Fruit fly (Drosophila melanogaster) whole organism, embryonic: ENCODE data around the gene CG46460.

Experiments used
- B-H2 ChIP-seq: fragments of 200-800 bp; sonication (Bioruptor generic); optimal IDR thresholded peaks from 2 replicates; lab custom pipeline; 2018; ENCODE audit warnings: missing biosample characterization, mild to moderate bottlenecking, missing genetic modification characterization
- Bdp1 ChIP-seq: fragments of 200-800 bp; sonication (Bioruptor generic); optimal IDR thresholded peaks from 3 replicates; lab custom pipeline; 2016; ENCODE audit warnings: missing biosample characterization, missing genetic modification characterization
- Blimp-1 ChIP-seq: fragments of 200-800 bp; sonication (Bioruptor generic); optimal IDR thresholded peaks from 3 replicates; lab custom pipeline; 2018; ENCODE audit warnings: missing biosample characterization, missing genetic modification characterization, mild to moderate bottlenecking, moderate library complexity, missing genetic modification reagents
- BtbVII ChIP-seq: fragments of 200-800 bp; sonication (Bioruptor generic); optimal IDR thresholded peaks from 3 replicates; lab custom pipeline; 2017; ENCODE audit warnings: missing biosample characterization, mild to moderate bottlenecking, missing genetic modification characterization
- CG10209 ChIP-seq: fragments of 200-800 bp; sonication (Bioruptor generic); optimal IDR thresholded peaks from 3 replicates; lab custom pipeline; 2017; ENCODE audit warnings: missing biosample characterization, mild to moderate bottlenecking, missing genetic modification characterization, missing genetic modification reagents
- CG10565 ChIP-seq: fragments of 200-800 bp; sonication (Bioruptor generic); optimal IDR thresholded peaks from 3 replicates; lab custom pipeline; 2016; ENCODE audit warnings: missing biosample characterization, mild to moderate bottlenecking, missing genetic modification characterization
- CG11398 ChIP-seq: fragments of 200-800 bp; sonication (Bioruptor generic); optimal IDR thresholded peaks from 2 replicates; lab custom pipeline; 2016; ENCODE audit warnings: missing biosample characterization, missing genetic modification characterization
- CG12155 ChIP-seq: fragments of 200-800 bp; sonication (Bioruptor generic); optimal IDR thresholded peaks from 3 replicates; lab custom pipeline; 2016; ENCODE audit warnings: missing biosample characterization, missing genetic modification characterization
- CG15011 ChIP-seq: fragments of 200-800 bp; sonication (Bioruptor generic); optimal IDR thresholded peaks from 3 replicates; lab custom pipeline; 2018; ENCODE audit warnings: missing biosample characterization, mild to moderate bottlenecking, missing genetic modification characterization
- CG15479 ChIP-seq: fragments of 200-800 bp; sonication (Bioruptor generic); optimal IDR thresholded peaks from 3 replicates; lab custom pipeline; 2019; ENCODE audit warnings: missing biosample characterization, mild to moderate bottlenecking, missing genetic modification characterization, moderate library complexity
- CG1602 ChIP-seq: fragments of 200-800 bp; sonication (Bioruptor generic); optimal IDR thresholded peaks from 3 replicates; lab custom pipeline; 2016; ENCODE audit warnings: missing biosample characterization, missing genetic modification characterization
- CG16815 ChIP-seq: fragments of 200-800 bp; sonication (Bioruptor generic); optimal IDR thresholded peaks from 3 replicates; lab custom pipeline; 2017; ENCODE audit warnings: missing biosample characterization, mild to moderate bottlenecking, missing genetic modification characterization
- CG17359 ChIP-seq: fragments of 200-800 bp; sonication (Bioruptor generic); optimal IDR thresholded peaks from 3 replicates; lab custom pipeline; 2018; ENCODE audit warnings: missing biosample characterization, mild to moderate bottlenecking, missing genetic modification characterization, moderate library complexity
- CG18599 ChIP-seq: fragments of 200-800 bp; sonication (Bioruptor generic); optimal IDR thresholded peaks from 3 replicates; lab custom pipeline; 2017; ENCODE audit warnings: missing biosample characterization, missing genetic modification characterization, mild to moderate bottlenecking, moderate library complexity, missing genetic modification reagents
- CG2199 ChIP-seq: fragments of 200-800 bp; sonication (Bioruptor generic); IDR thresholded peaks from 3 replicates; pipeline ENCODE4 v1.3.6; 2022; ENCODE audit warnings: missing biosample characterization, missing genetic modification characterization
- CG30431 ChIP-seq: fragments of 200-800 bp; sonication (Bioruptor generic); optimal IDR thresholded peaks from 2 replicates; lab custom pipeline; 2017; ENCODE audit warnings: missing biosample characterization, missing genetic modification characterization
- CG3407 ChIP-seq: fragments of 200-800 bp; sonication (Bioruptor generic); optimal IDR thresholded peaks from 2 replicates; lab custom pipeline; 2018; ENCODE audit warnings: missing biosample characterization, mild to moderate bottlenecking, missing genetic modification characterization
- CG3838 ChIP-seq: fragments of 200-800 bp; sonication (Bioruptor generic); optimal IDR thresholded peaks from 3 replicates; lab custom pipeline; 2016; ENCODE audit warnings: missing biosample characterization, missing genetic modification characterization
- CG4707 ChIP-seq: fragments of 200-800 bp; sonication (Bioruptor generic); optimal IDR thresholded peaks from 2 replicates; lab custom pipeline; 2018; ENCODE audit warnings: missing biosample characterization, mild to moderate bottlenecking, missing genetic modification characterization, moderate library complexity
- CG5180 ChIP-seq: fragments of 200-800 bp; sonication (Bioruptor generic); optimal IDR thresholded peaks from 3 replicates; lab custom pipeline; 2017; ENCODE audit warnings: missing biosample characterization, missing genetic modification characterization, mild to moderate bottlenecking, moderate library complexity, missing genetic modification reagents
- CG9215 ChIP-seq: fragments of 200-800 bp; sonication (Bioruptor generic); IDR thresholded peaks from 2 replicates; pipeline ENCODE4 v1.3.6; 2022; ENCODE audit warnings: missing biosample characterization, missing genetic modification characterization
- CG9437 ChIP-seq: fragments of 200-800 bp; sonication (Bioruptor generic); optimal IDR thresholded peaks from 2 replicates; lab custom pipeline; 2018; ENCODE audit warnings: missing biosample characterization, mild to moderate bottlenecking, missing genetic modification characterization
- CoRest ChIP-seq: fragments of 200-800 bp; sonication (Bioruptor generic); optimal IDR thresholded peaks from 3 replicates; lab custom pipeline; 2018; ENCODE audit warnings: missing biosample characterization, mild to moderate bottlenecking, missing genetic modification characterization, moderate library complexity
- Doc2 ChIP-seq: fragments of 200-800 bp; sonication (Bioruptor generic); IDR thresholded peaks from 2 replicates; pipeline ENCODE4 v1.3.6; 2022; ENCODE audit warnings: missing biosample characterization, missing genetic modification characterization
- Ets97D ChIP-seq: fragments of 200-800 bp; sonication (Bioruptor generic); optimal IDR thresholded peaks from 3 replicates; lab custom pipeline; 2016; ENCODE audit warnings: missing biosample characterization, missing genetic modification characterization
- HLH3B ChIP-seq: fragments of 200-800 bp; sonication (Bioruptor generic); IDR thresholded peaks from 2 replicates; pipeline ENCODE4 v1.3.6; 2022; ENCODE audit warnings: missing biosample characterization, missing genetic modification characterization
- Nf-YB ChIP-seq: fragments of 200-800 bp; sonication (Bioruptor generic); optimal IDR thresholded peaks from 3 replicates; lab custom pipeline; 2019; ENCODE audit warnings: missing biosample characterization, mild to moderate bottlenecking, missing genetic modification characterization, moderate library complexity
- Oli ChIP-seq: fragments of 200-800 bp; sonication (Bioruptor generic); optimal IDR thresholded peaks from 2 replicates; lab custom pipeline; 2018; ENCODE audit warnings: missing biosample characterization, mild to moderate bottlenecking, missing genetic modification characterization, moderate library complexity
- Rfx ChIP-seq: fragments of 200-800 bp; sonication (Bioruptor generic); IDR thresholded peaks from 2 replicates; pipeline ENCODE4 v1.3.6; 2022; ENCODE audit warnings: missing biosample characterization, missing genetic modification characterization
- Sox100B ChIP-seq: fragments of 200-800 bp; sonication (Bioruptor generic); optimal IDR thresholded peaks from 3 replicates; lab custom pipeline; 2018; ENCODE audit warnings: missing biosample characterization, mild to moderate bottlenecking, missing genetic modification characterization
- Xbp1 ChIP-seq: fragments of 200-800 bp; sonication (Bioruptor generic); optimal IDR thresholded peaks from 3 replicates; lab custom pipeline; 2016; ENCODE audit warnings: missing biosample characterization, mild to moderate bottlenecking, missing genetic modification characterization
- Xrp1 ChIP-seq: fragments of 200-800 bp; sonication (Bioruptor generic); IDR thresholded peaks from 2 replicates; pipeline ENCODE4 v1.3.6; 2022; ENCODE audit warnings: missing biosample characterization, missing genetic modification characterization
- az2 ChIP-seq: fragments of 200-800 bp; sonication (Bioruptor generic); optimal IDR thresholded peaks from 3 replicates; lab custom pipeline; 2016; ENCODE audit warnings: missing biosample characterization, missing genetic modification characterization
- chif ChIP-seq, 2 experiments: fragments of 200-800 bp; sonication (Bioruptor generic); optimal IDR thresholded peaks; 3 replicates each; lab custom pipeline; 2016; ENCODE audit warnings: missing biosample characterization in 2 of 2, missing genetic modification characterization in 2 of 2
- chinmo ChIP-seq: fragments of 200-800 bp; sonication (Bioruptor generic); IDR thresholded peaks from 4 replicates; pipeline ENCODE4 v1.3.6; 2022; ENCODE audit warnings: missing biosample characterization, missing genetic modification characterization; ENCODE audit not compliant: partially characterized antibody
- dpn ChIP-seq, 2 experiments: fragments of 200-800 bp; sonication (Bioruptor generic); optimal IDR thresholded peaks; 3 replicates each; lab custom pipeline; 2016; ENCODE audit warnings: missing biosample characterization in 2 of 2, missing genetic modification characterization in 2 of 2
- fd3F ChIP-seq: fragments of 200-800 bp; sonication (Bioruptor generic); optimal IDR thresholded peaks from 2 replicates; lab custom pipeline; 2018; ENCODE audit warnings: missing biosample characterization, mild to moderate bottlenecking, missing genetic modification characterization, moderate library complexity
- ftz-f1 ChIP-seq: fragments of 200-800 bp; sonication (Bioruptor generic); optimal IDR thresholded peaks from 2 replicates; lab custom pipeline; 2016; ENCODE audit warnings: missing biosample characterization, missing genetic modification characterization
- gsb ChIP-seq: fragments of 200-800 bp; sonication (Bioruptor generic); IDR thresholded peaks from 2 replicates; pipeline ENCODE4 v1.3.6; 2022; ENCODE audit warnings: missing biosample characterization, missing genetic modification characterization
- h ChIP-seq: fragments of >200 bp; optimal IDR thresholded peaks from 2 replicates; lab custom pipeline; 2017
- lmd ChIP-seq: fragments of 200-800 bp; sonication (Bioruptor generic); IDR thresholded peaks from 2 replicates; pipeline ENCODE4 v1.3.6; 2022; ENCODE audit warnings: missing biosample characterization, missing genetic modification characterization
- nerfin-1 ChIP-seq: fragments of 200-800 bp; sonication (Bioruptor generic); optimal IDR thresholded peaks from 3 replicates; lab custom pipeline; 2019; ENCODE audit warnings: missing biosample characterization, mild to moderate bottlenecking, missing genetic modification characterization, moderate library complexity
- nerfin-2 ChIP-seq: fragments of 200-800 bp; sonication (Bioruptor generic); IDR thresholded peaks from 2 replicates; pipeline ENCODE4 v1.3.6; 2022; ENCODE audit warnings: missing biosample characterization, missing genetic modification characterization; ENCODE audit not compliant: partially characterized antibody
- nom ChIP-seq: fragments of 200-800 bp; sonication (Bioruptor generic); optimal IDR thresholded peaks from 2 replicates; lab custom pipeline; 2017; ENCODE audit warnings: missing biosample characterization, missing genetic modification characterization, mild to moderate bottlenecking, moderate library complexity, missing genetic modification reagents
- pfk ChIP-seq: fragments of 200-800 bp; sonication (Bioruptor generic); optimal IDR thresholded peaks from 2 replicates; lab custom pipeline; 2018; ENCODE audit warnings: missing biosample characterization, mild to moderate bottlenecking, missing genetic modification characterization, moderate library complexity
- sna ChIP-seq: fragments of 200-800 bp; sonication (Bioruptor generic); IDR thresholded peaks from 2 replicates; pipeline ENCODE4 v1.3.6; 2022; ENCODE audit warnings: missing biosample characterization, missing genetic modification characterization; ENCODE audit not compliant: partially characterized antibody
- sr ChIP-seq: fragments of 200-800 bp; sonication (Bioruptor generic); IDR thresholded peaks from 3 replicates; pipeline ENCODE4 v1.3.6; 2022; ENCODE audit warnings: missing biosample characterization, missing genetic modification characterization
- stwl ChIP-seq: fragments of 200-800 bp; sonication (Bioruptor generic); optimal IDR thresholded peaks from 3 replicates; lab custom pipeline; 2018; ENCODE audit warnings: missing biosample characterization, mild to moderate bottlenecking, missing genetic modification characterization, moderate library complexity
- tll ChIP-seq, 2 experiments: fragments of 200-800 bp in 1 of 2; fragments of >200 bp in 1 of 2; sonication (Bioruptor generic) in 1 of 2; optimal IDR thresholded peaks; 2 replicates each; lab custom pipeline; 2017 to 2019; ENCODE audit warnings: missing biosample characterization in 2 of 2, missing genetic modification characterization in 2 of 2, mild to moderate bottlenecking in 1 of 2, moderate library complexity in 1 of 2
- tna ChIP-seq: fragments of 200-800 bp; sonication (Bioruptor generic); IDR thresholded peaks from 2 replicates; pipeline ENCODE4 v1.3.6; 2022; ENCODE audit warnings: missing biosample characterization, missing genetic modification characterization; ENCODE audit not compliant: partially characterized antibody

The CG46460 gene

dm6 chr3L:4254301-4254834, 27.3 kb upstream of the CG46460 start, which contains the start of the genes ago and CG1265 (continued):
- no peak for TF ChIP-seq tna (GFP tag; lab: Robert Waterston, UW)
- TF ChIP-seq az2 (GFP tag; lab: Kevin White, UChicago): peak; percentile 3
- no peak for TF ChIP-seq CG30431 (GFP tag; lab: Kevin White, UChicago)
- no peak for TF ChIP-seq h (lab: Kevin White, UChicago)
- no peak for TF ChIP-seq fd3F (GFP tag; lab: Kevin White, UChicago)
- TF ChIP-seq sna (GFP tag; lab: Robert Waterston, UW): no peak
- TF ChIP-seq CG12155: peak; percentile 21
- no peak for TF ChIP-seq chif (GFP tag; optimal IDR thresholded peaks at IDR 0.05; lab: Kevin White, UChicago)
- TF ChIP-seq Ets97D (GFP tag; lab: Kevin White, UChicago): peak; percentile 71
- no peak for TF ChIP-seq tll (GFP tag; optimal IDR thresholded peaks at IDR 0.05; lab: Kevin White, UChicago)
- peak; percentile 29 for TF ChIP-seq Xbp1 (GFP tag; lab: Kevin White, UChicago)
- TF ChIP-seq CG10565: no peak
- no peak for TF ChIP-seq nom (GFP tag; lab: Kevin White, UChicago)
- peak in 1 of 2 experiments; percentile 23 for TF ChIP-seq dpn (GFP tag; optimal IDR thresholded peaks at IDR 0.05; lab: Kevin White, UChicago)
- TF ChIP-seq CG9437 (GFP tag; lab: Kevin White, UChicago): peak; percentile 42
- no peak for TF ChIP-seq gsb (GFP tag; lab: Robert Waterston, UW)
- TF ChIP-seq B-H2 (GFP tag; lab: Kevin White, UChicago): peak; percentile 49
- no peak for TF ChIP-seq Xrp1 (GFP tag; lab: Robert Waterston, UW)
- no peak for TF ChIP-seq Blimp-1
- TF ChIP-seq ftz-f1: no peak
- peak; percentile 57 for TF ChIP-seq CG10209 (GFP tag; lab: Kevin White, UChicago)
- TF ChIP-seq CoRest: peak; percentile 71
- no peak for TF ChIP-seq CG4707 (GFP tag; lab: Kevin White, UChicago)
- TF ChIP-seq CG9215 (GFP tag; lab: Robert Waterston, UW): peak; percentile 46
- no peak for TF ChIP-seq CG2199 (GFP tag; lab: Robert Waterston, UW)
- no peak for TF ChIP-seq Sox100B
- TF ChIP-seq CG17359 (tag; lab: Kevin White, UChicago): no peak
- no peak for TF ChIP-seq CG16815 (GFP tag; lab: Kevin White, UChicago)
- TF ChIP-seq Bdp1 (GFP tag; lab: Kevin White, UChicago): no peak
- TF ChIP-seq Nf-YB (GFP tag; lab: Kevin White, UChicago): peak; percentile 5
- no peak for TF ChIP-seq nerfin-2 (GFP tag; lab: Robert Waterston, UW)
- no peak for TF ChIP-seq CG15479 (GFP tag; lab: Kevin White, UChicago)
- TF ChIP-seq pfk: no peak
- no peak for TF ChIP-seq CG15011 (GFP tag; lab: Kevin White, UChicago)
- TF ChIP-seq Doc2: no peak
- TF ChIP-seq sr: no peak
- peak; percentile 68 for TF ChIP-seq Rfx (GFP tag; lab: Robert Waterston, UW)
- no peak for TF ChIP-seq CG11398 (GFP tag; lab: Kevin White, UChicago)
- peak; percentile 33 for TF ChIP-seq stwl (tag; lab: Kevin White, UChicago)
- no peak for TF ChIP-seq CG3838 (GFP tag; lab: Kevin White, UChicago)
- peak; percentile 41; the same call in 1 of the 2 replicates for TF ChIP-seq lmd (GFP tag; lab: Robert Waterston, UW)
- TF ChIP-seq nerfin-1 (tag; lab: Kevin White, UChicago): no peak
- peak; percentile 37 for TF ChIP-seq CG18599 (GFP tag; lab: Kevin White, UChicago)
- TF ChIP-seq chinmo (GFP tag; lab: Robert Waterston, UW): no peak
- no peak for TF ChIP-seq CG3407
- TF ChIP-seq BtbVII: no peak
- peak; percentile 2 for TF ChIP-seq CG5180
- TF ChIP-seq HLH3B (GFP tag; lab: Robert Waterston, UW): no peak; the same call in 1 of the 2 replicates
- TF ChIP-seq CG1602 (GFP tag; lab: Kevin White, UChicago): peak; percentile 34
- peak; percentile 31 for TF ChIP-seq Oli (tag; lab: Kevin White, UChicago)
